Fruit fly (Drosophila melanogaster): ENCODE measurements around the gene Scsalpha1.

The Scsalpha1 gene

dm6 chr3L:3765782-3766520 lies 48.1 kb upstream of the Scsalpha1 start (continued):
- TF ChIP-seq lab (GFP tag; optimal IDR thresholded peaks at IDR 0.05) (peak; percentile 75), CG11695 (GFP tag; IDR thresholded peaks at IDR 0.05) (peak; percentile 71; the same call in 2 of the 3 replicates), Sry-δ (GFP tag; optimal IDR thresholded peaks at IDR 0.05) (peak; percentile 4), Pdp1 (GFP tag; optimal IDR thresholded peaks at IDR 0.05) (peak; percentile 22 to 29), pita (GFP tag; optimal IDR thresholded peaks at IDR 0.05) (no peak), CG9437 (GFP tag; optimal IDR thresholded peaks at IDR 0.05) (peak; percentile 74), CG4360 (GFP tag; IDR thresholded peaks at IDR 0.05) (no peak), CG6683 (GFP tag; optimal IDR thresholded peaks at IDR 0.05) (peak; percentile 23), Awh (GFP tag; IDR thresholded peaks at IDR 0.05) (peak; percentile 72), Dip3 (GFP tag; optimal IDR thresholded peaks at IDR 0.05) (no peak), CG12942 (GFP tag; optimal IDR thresholded peaks at IDR 0.05) (peak; percentile 8), HLH4C (GFP tag; IDR thresholded peaks at IDR 0.05; ENCODE audit: partially characterized antibody) (no peak), Hmr (GFP tag; optimal IDR thresholded peaks at IDR 0.05) (peak; percentile 54), CG14860 (GFP tag; IDR thresholded peaks at IDR 0.05; ENCODE audit: partially characterized antibody) (no peak), grau (tag; optimal IDR thresholded peaks at IDR 0.05) (peak; percentile 96), tin (GFP tag; optimal IDR thresholded peaks at IDR 0.05) (peak; percentile 27), Sry-β (GFP tag; optimal IDR thresholded peaks at IDR 0.05) (no peak), slou (GFP tag; optimal IDR thresholded peaks at IDR 0.05) (peak; percentile 42), gro (GFP tag; optimal IDR thresholded peaks at IDR 0.05) (peak; percentile 35), Dfd (GFP tag; optimal IDR thresholded peaks at IDR 0.05) (no peak), ro (GFP tag; IDR thresholded peaks at IDR 0.05) (no peak), CG15601 (tag; optimal IDR thresholded peaks at IDR 0.05) (peak; percentile 76), Dbx (GFP tag; IDR thresholded peaks at IDR 0.05) (no peak), da (GFP tag; optimal IDR thresholded peaks at IDR 0.05) (no peak), gcm2 (GFP tag; optimal IDR thresholded peaks at IDR 0.05) (peak; percentile 45), CG34376 (GFP tag; optimal IDR thresholded peaks at IDR 0.05) (peak; percentile 15), CG3281 (GFP tag; optimal IDR thresholded peaks at IDR 0.05) (peak; percentile 42), CG17328 (GFP tag; IDR thresholded peaks at IDR 0.05) (peak; percentile 79), ranshi (GFP tag; IDR thresholded peaks at IDR 0.05) (peak; percentile 72), pho (GFP tag; optimal IDR thresholded peaks at IDR 0.05) (peak; percentile 17), CG31224 (GFP tag; IDR thresholded peaks at IDR 0.05) (peak; percentile 21; the same call in 1 of the 2 replicates), vnd (GFP tag; IDR thresholded peaks at IDR 0.05; ENCODE audit: partially characterized antibody) (no peak), sisA (GFP tag; IDR thresholded peaks at IDR 0.05) (peak; percentile 83; the same call in 1 of the 2 replicates), onecut (GFP tag; IDR thresholded peaks at IDR 0.05) (peak; percentile 28), CG18476 (GFP tag; optimal IDR thresholded peaks at IDR 0.05) (no peak), sr (GFP tag; IDR thresholded peaks at IDR 0.05) (no peak; the same call in 2 of the 3 replicates), CG18011 (GFP tag; optimal IDR thresholded peaks at IDR 0.05) (peak; percentile 42), Hand (GFP tag; optimal IDR thresholded peaks at IDR 0.05) (peak; percentile 26), kay (GFP tag; optimal IDR thresholded peaks at IDR 0.05) (no peak), CG10274 (GFP tag; optimal IDR thresholded peaks at IDR 0.05) (no peak), CG17186 (GFP tag; optimal IDR thresholded peaks at IDR 0.05) (no peak), Dref (GFP tag; IDR thresholded peaks at IDR 0.05) (no peak), Eip74EF (GFP tag; optimal IDR thresholded peaks at IDR 0.05) (peak in 1 of 2 experiments; percentile 39), zfh2 (GFP tag; optimal IDR thresholded peaks at IDR 0.05) (peak; percentile 38), CG14014 (GFP tag; IDR thresholded peaks at IDR 0.05) (peak; percentile 75), CG11504 (tag; optimal IDR thresholded peaks at IDR 0.05) (peak; percentile 80), ab (GFP tag; optimal IDR thresholded peaks at IDR 0.05) (no peak), CG8089 (GFP tag; optimal IDR thresholded peaks at IDR 0.05) (peak; percentile 19), zf30C (GFP tag; optimal IDR thresholded peaks at IDR 0.05) (no peak)

Measured in whole organism, embryonic.